Worm (Caenorhabditis elegans): ENCODE data around the gene scl-10.
A peak's percentile ranks its signal among the peaks of the same experiment; 100 is the strongest.

scl-10 gene

DNA sequence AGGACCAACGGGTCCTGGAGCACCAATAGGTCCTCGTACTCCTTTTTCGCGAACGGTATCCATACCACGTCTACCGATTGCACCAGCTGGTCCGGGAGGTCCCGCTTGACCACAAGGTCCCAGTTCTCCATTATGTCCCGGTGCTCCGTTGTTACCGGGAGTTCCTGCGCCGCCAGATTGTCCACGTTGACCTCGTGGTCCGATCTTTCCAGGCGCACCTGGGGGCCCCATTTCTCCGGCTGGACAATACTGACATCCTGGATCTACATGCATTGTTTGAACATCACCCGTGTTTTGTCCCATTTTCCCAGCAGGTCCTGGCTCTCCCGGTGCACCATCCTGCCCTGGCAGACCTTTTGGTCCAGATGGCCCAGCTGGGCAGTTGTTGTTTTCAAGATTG lies 17.8 kb downstream of the scl-10 start:
- TF ChIP-seq hlh-8 (tag; optimal IDR thresholded peaks at IDR 0.05) (no peak), elt-4 (tag; optimal IDR thresholded peaks at IDR 0.05) (peak; percentile 37)

DNA sequence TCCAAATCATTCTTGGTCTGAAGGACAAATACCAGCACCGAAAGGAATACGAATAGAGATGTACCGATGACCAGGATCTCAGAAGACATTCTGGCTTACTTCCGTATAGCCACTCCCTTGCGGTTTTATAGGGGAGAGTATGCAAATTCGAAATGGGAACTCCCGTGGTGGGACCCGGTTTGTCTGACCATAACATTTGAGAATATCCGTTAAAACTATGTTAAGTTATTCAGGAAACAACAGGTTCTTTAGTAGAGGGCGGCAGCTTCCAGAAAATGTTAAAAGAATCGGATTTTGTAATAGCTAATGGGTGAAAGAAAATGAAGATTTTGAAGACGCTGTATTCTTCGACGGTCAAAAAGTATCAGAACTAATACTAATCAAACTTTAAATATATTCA lies 18.9 kb downstream of the scl-10 start, which contains the start of gene col-131:
TSS of gene col-131 (minus strand) at position 101 of the 400 bp plus-strand sequence.
- TF ChIP-seq lim-6 (tag; optimal IDR thresholded peaks at IDR 0.05) = no peak
- TF ChIP-seq ceh-9 (tag; optimal IDR thresholded peaks at IDR 0.05) = no peak
- no peak for TF ChIP-seq unc-86 (tag; optimal IDR thresholded peaks at IDR 0.05)
- no peak for TF ChIP-seq hlh-15 (tag; optimal IDR thresholded peaks at IDR 0.05)
- TF ChIP-seq Y22D7AL.16 (tag; optimal IDR thresholded peaks at IDR 0.05) = no peak
- no peak for TF ChIP-seq ceh-18 (tag; optimal IDR thresholded peaks at IDR 0.05)
- no peak for TF ChIP-seq ceh-31 (tag; optimal IDR thresholded peaks at IDR 0.05)
- TF ChIP-seq ceh-45 (GFP tag; IDR thresholded peaks at IDR 0.05) = no peak
- TF ChIP-seq mec-3 (tag; optimal IDR thresholded peaks at IDR 0.05; ENCODE audit: borderline replicate concordance) = no peak
- no peak for TF ChIP-seq tbx-2 (tag; optimal IDR thresholded peaks at IDR 0.05)
- TF ChIP-seq C38D4.7 (GFP tag; optimal IDR thresholded peaks at IDR 0.05) = no peak
- no peak for TF ChIP-seq pros-1 (tag; optimal IDR thresholded peaks at IDR 0.05)
- no peak for TF ChIP-seq zip-5 (tag; optimal IDR thresholded peaks at IDR 0.05)
- no peak for TF ChIP-seq C08G9.2 (tag; optimal IDR thresholded peaks at IDR 0.05)

DNA sequence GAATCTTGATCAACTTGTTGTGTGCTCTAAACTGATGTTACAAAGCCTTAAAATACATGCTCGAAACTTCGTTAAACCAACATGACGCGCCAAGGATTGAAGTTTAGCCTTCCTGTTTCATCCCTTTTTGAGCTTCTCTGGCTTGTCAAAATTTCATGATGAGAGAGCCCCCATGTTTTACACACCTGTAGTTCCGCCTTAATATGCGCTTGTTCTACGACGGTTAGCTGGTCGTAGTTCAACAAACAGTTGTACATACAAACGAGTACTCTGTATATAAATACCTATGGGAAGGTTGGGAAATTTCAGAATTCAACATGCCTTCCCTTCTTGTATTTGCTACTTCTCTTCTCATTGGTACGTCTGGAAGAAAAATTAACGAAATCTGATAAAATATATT lies 20.2 kb downstream of the scl-10 start, which contains the start of gene scl-6:
TSS of gene scl-6 (plus strand) at position 301 of the 400 bp plus-strand sequence.
- no peak for TF ChIP-seq ceh-14 (tag; optimal IDR thresholded peaks at IDR 0.05)
- TF ChIP-seq hlh-30 (tag; optimal IDR thresholded peaks at IDR 0.05; ENCODE audit: insufficient read depth) = no peak
- no peak for TF ChIP-seq pax-1 (tag; optimal IDR thresholded peaks at IDR 0.05)
- no peak for TF ChIP-seq unc-42 (tag; optimal IDR thresholded peaks at IDR 0.05)
- TF ChIP-seq ceh-30 (tag; optimal IDR thresholded peaks at IDR 0.05) = no peak
- no peak for TF ChIP-seq pha-4 (tag; optimal IDR thresholded peaks at IDR 0.05)

DNA sequence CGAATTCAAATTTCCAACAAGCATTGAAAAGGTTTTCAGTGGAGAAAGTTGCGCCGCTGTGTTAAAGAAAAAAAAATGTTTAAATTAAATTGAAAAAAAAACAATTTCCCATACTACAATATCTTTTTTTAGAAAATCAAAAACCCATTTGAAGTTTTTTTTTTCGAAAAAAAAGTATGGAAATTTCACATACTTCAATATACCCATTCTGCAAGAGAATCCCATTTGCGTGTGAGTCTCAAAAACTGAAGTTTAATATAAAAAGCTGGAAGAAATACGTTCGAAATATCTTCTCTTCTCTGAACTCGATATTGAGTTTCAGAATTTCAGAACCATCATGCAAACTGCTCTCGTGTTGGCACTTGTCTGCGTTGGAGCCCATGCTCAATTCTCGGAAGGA lies 21.9 kb downstream of the scl-10 start, which contains the start of gene scl-7:
TSS of gene scl-7 (plus strand) at position 301 of the 400 bp plus-strand sequence.
- no peak for TF ChIP-seq ceh-30 (tag; optimal IDR thresholded peaks at IDR 0.05)
- no peak for TF ChIP-seq sox-4 (tag; optimal IDR thresholded peaks at IDR 0.05)

DNA sequence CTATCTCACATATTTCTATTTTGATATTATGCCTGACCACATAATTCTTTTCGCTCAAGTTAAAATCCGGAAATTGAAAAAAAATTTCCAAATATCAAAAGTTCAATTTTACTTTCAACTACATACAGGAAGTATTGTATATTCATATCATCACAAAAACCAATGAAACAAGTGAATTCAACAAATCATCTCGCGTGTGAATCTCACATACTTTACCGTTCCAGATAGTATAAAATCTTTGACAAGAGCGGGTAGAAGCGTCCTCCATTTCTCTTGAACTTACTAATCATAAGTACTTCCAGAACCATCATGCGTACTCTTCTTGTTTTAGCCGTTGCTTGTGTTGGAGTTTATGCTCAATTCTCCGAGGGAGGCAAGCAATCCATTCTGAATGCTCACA lies 23.2 kb downstream of the scl-10 start, which contains the start of gene scl-8:
TSS of gene scl-8 (plus strand) at position 301 of the 400 bp plus-strand sequence.
- no peak for TF ChIP-seq ets-4 (tag; optimal IDR thresholded peaks at IDR 0.05)
- no peak for TF ChIP-seq hlh-8 (tag; optimal IDR thresholded peaks at IDR 0.05)
- TF ChIP-seq gmeb-2 (tag; optimal IDR thresholded peaks at IDR 0.05) = no peak
- no peak for TF ChIP-seq zip-5 (tag; optimal IDR thresholded peaks at IDR 0.05)
- no peak for TF ChIP-seq ama-1 (optimal IDR thresholded peaks at IDR 0.05)
- TF ChIP-seq pha-4 (tag; optimal IDR thresholded peaks at IDR 0.05) = no peak
- no peak for TF ChIP-seq che-1 (tag; optimal IDR thresholded peaks at IDR 0.05)
- TF ChIP-seq hlh-30 (tag; optimal IDR thresholded peaks at IDR 0.05; ENCODE audit: insufficient read depth) = no peak
- TF ChIP-seq ceh-31 (tag; optimal IDR thresholded peaks at IDR 0.05) = no peak
- no peak for TF ChIP-seq pax-1 (tag; optimal IDR thresholded peaks at IDR 0.05)
- no peak for TF ChIP-seq dve-1 (tag; optimal IDR thresholded peaks at IDR 0.05)
- no peak for TF ChIP-seq hlh-15 (tag; optimal IDR thresholded peaks at IDR 0.05)
- TF ChIP-seq unc-3 (GFP tag; conservative IDR thresholded peaks at IDR 0.05) = no peak
- no peak for TF ChIP-seq unc-3 (tag; optimal IDR thresholded peaks at IDR 0.05)
- TF ChIP-seq ceh-48 (tag; optimal IDR thresholded peaks at IDR 0.05) = no peak
- TF ChIP-seq ref-2 (tag; optimal IDR thresholded peaks at IDR 0.05) = no peak
- TF ChIP-seq elt-4 (tag; optimal IDR thresholded peaks at IDR 0.05) = no peak
- TF ChIP-seq rnt-1 (tag; optimal IDR thresholded peaks at IDR 0.05) = no peak
- TF ChIP-seq ceh-6 (GFP tag; optimal IDR thresholded peaks at IDR 0.05) = no peak
- TF ChIP-seq ceh-45 (GFP tag; IDR thresholded peaks at IDR 0.05) = no peak
- TF ChIP-seq unc-86 (tag; optimal IDR thresholded peaks at IDR 0.05) = no peak

All from whole organism, late embryonic.